Fruit fly (Drosophila melanogaster): Measurements from ENCODE around the gene CG31191.

Gene CG31191

DNA sequence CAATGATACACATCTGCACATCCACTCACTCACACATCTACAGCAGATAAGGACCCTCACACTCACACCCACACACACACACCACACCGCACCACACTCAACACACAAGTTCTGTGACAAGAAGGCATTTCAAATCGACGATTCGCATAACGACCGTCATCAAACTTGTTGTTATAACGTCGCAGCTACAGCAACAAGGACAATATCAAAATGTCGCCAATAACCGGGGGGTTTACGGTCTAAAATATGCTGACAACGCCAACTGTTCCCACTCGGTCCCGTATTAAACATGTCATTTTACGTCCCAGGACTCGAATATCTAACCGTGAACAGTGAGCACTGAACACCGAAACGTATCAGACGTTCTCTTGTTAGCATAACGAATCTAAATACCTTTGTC lies 39.6 kb upstream of the CG31191 start:
- TF ChIP-seq kay (GFP tag; ENCODE audit: borderline replicate concordance) (no peak), CG33017 (tag; optimal IDR thresholded peaks at IDR 0.05) (no peak), tj (GFP tag; optimal IDR thresholded peaks at IDR 0.05) (no peak), CG1620 (GFP tag; optimal IDR thresholded peaks at IDR 0.05) (no peak), CG7045 (GFP tag; optimal IDR thresholded peaks at IDR 0.05) (no peak), CG7101 (tag; optimal IDR thresholded peaks at IDR 0.05) (no peak), toe (GFP tag; optimal IDR thresholded peaks at IDR 0.05) (no peak), Hr96 (GFP tag; optimal IDR thresholded peaks at IDR 0.05) (no peak), bab1 (GFP tag; optimal IDR thresholded peaks at IDR 0.05) (no peak), Clk (GFP tag; optimal IDR thresholded peaks at IDR 0.05) (no peak), cic (GFP tag; optimal IDR thresholded peaks at IDR 0.05) (no peak), Mnt (GFP tag; optimal IDR thresholded peaks at IDR 0.05) (no peak)

DNA sequence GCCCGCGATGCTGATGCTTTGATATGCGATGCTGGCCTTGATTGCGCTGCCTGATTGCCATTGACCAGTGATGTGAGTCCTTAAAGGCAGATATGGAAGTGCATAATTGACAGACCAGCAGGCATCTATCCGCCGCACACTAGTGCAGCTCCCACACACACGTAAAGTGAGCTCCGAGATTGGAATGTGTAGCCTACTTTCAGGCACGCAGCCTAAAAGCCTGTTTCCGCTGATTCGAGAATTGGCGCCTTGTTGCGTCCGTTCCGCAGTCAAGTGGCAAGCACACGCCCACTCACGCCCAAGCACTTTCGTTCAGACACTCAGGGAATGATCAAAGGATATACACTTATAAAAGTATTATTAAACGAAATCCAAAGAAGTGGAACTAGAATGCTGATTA lies 38.8 kb upstream of the CG31191 start:
- TF ChIP-seq CG7101 (tag; optimal IDR thresholded peaks at IDR 0.05) (no peak), CG14711 (tag; optimal IDR thresholded peaks at IDR 0.05) (no peak), CG12768 (GFP tag; optimal IDR thresholded peaks at IDR 0.05) (no peak), CG33017 (tag; optimal IDR thresholded peaks at IDR 0.05) (no peak), CG11617 (GFP tag; optimal IDR thresholded peaks at IDR 0.05) (no peak), cic (GFP tag; optimal IDR thresholded peaks at IDR 0.05) (no peak), CG1620 (GFP tag; optimal IDR thresholded peaks at IDR 0.05) (no peak), Mnt (GFP tag; optimal IDR thresholded peaks at IDR 0.05) (no peak), pad (GFP tag; optimal IDR thresholded peaks at IDR 0.05) (no peak), Clk (GFP tag; optimal IDR thresholded peaks at IDR 0.05) (no peak), Crg-1 (GFP tag; optimal IDR thresholded peaks at IDR 0.05) (no peak), cnc (optimal IDR thresholded peaks at IDR 0.05) (no peak), CG5204 (GFP tag; optimal IDR thresholded peaks at IDR 0.05) (no peak), tj (GFP tag; optimal IDR thresholded peaks at IDR 0.05) (no peak), ovo (GFP tag; optimal IDR thresholded peaks at IDR 0.05) (no peak), bab1 (GFP tag; optimal IDR thresholded peaks at IDR 0.05) (no peak)

DNA sequence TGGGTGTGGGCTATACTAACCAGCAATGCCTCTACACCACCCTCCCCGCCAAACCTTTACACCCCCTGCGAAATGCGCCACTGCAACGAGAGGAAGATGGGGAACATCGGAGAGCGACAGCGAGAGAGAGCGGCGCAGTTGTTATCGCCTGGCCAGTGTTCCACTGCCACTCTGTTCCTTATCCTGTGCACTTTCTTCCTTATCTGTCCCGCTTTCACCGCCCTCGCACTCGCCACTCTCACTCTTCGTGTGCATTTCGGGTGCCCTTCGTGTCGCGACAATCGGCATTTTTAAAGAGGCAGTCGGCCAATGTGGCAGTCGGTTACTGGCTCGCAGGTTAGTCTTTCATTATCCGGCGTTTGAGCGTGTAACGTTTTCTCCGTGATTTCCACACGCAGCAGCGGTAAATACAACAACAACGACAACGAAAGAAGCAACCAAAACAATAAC lies 32.5 kb upstream of the CG31191 start, which contains the start of gene Calx:
Gene Calx, plus strand, starts transcription at position 338 of the 450 bp plus-strand sequence.
- peak; percentile 6 for TF ChIP-seq CG7101 (tag; optimal IDR thresholded peaks at IDR 0.05)
- TF ChIP-seq CG5204 (GFP tag; optimal IDR thresholded peaks at IDR 0.05): no peak
- no peak for TF ChIP-seq CG12768 (GFP tag; optimal IDR thresholded peaks at IDR 0.05)
- TF ChIP-seq cic (GFP tag; optimal IDR thresholded peaks at IDR 0.05): peak; percentile 78
- no peak for TF ChIP-seq tj (GFP tag; optimal IDR thresholded peaks at IDR 0.05)
- peak; percentile 38 for TF ChIP-seq Mnt (GFP tag; optimal IDR thresholded peaks at IDR 0.05)
- no peak for TF ChIP-seq CG33017 (tag; optimal IDR thresholded peaks at IDR 0.05)
- TF ChIP-seq pad (GFP tag; optimal IDR thresholded peaks at IDR 0.05): peak; percentile 41
- no peak for TF ChIP-seq CG14711 (tag; optimal IDR thresholded peaks at IDR 0.05)
- TF ChIP-seq ovo (GFP tag; optimal IDR thresholded peaks at IDR 0.05): no peak
- TF ChIP-seq CG1620 (GFP tag; optimal IDR thresholded peaks at IDR 0.05): no peak

DNA sequence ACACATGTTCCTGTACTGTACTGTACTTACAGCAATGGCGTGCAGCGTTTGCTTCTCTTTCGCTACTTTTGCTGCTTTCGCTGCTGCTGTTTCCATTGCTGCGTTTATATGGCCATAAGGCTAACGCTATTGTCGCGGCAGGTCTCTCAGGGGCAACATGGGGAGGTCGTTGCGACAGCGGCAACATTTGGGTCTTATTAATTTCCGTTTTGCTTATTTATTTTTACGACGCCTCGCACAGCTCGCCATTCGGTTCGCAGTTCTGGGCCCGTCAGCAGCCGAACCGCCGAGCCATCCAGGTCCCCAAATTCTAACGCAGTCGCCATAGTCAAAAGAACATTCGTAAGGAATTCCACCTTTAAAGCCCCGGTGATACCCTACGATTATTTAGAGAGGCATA lies 31.3 kb upstream of the CG31191 start:
- no peak for TF ChIP-seq bab1 (GFP tag; optimal IDR thresholded peaks at IDR 0.05)
- TF ChIP-seq cnc (optimal IDR thresholded peaks at IDR 0.05): no peak
- TF ChIP-seq Clk (GFP tag; optimal IDR thresholded peaks at IDR 0.05): no peak
- TF ChIP-seq CG1620 (GFP tag; optimal IDR thresholded peaks at IDR 0.05): no peak
- no peak for TF ChIP-seq CG12768 (GFP tag; optimal IDR thresholded peaks at IDR 0.05)
- no peak for TF ChIP-seq CG7101 (tag; optimal IDR thresholded peaks at IDR 0.05)
- no peak for TF ChIP-seq toe (GFP tag; optimal IDR thresholded peaks at IDR 0.05)
- no peak for TF ChIP-seq CG7045 (GFP tag; optimal IDR thresholded peaks at IDR 0.05)

dm6 chr3R:20962965-20963364 lies 17.6 kb upstream of the CG31191 start:
- no peak for TF ChIP-seq Clk (GFP tag; optimal IDR thresholded peaks at IDR 0.05)
- TF ChIP-seq cic (GFP tag; optimal IDR thresholded peaks at IDR 0.05): peak; percentile 87
- no peak for TF ChIP-seq CG33017 (tag; optimal IDR thresholded peaks at IDR 0.05)
- no peak for TF ChIP-seq CG7101 (tag; optimal IDR thresholded peaks at IDR 0.05)
- no peak for TF ChIP-seq Hr96 (GFP tag; optimal IDR thresholded peaks at IDR 0.05)
- no peak for TF ChIP-seq pad (GFP tag; optimal IDR thresholded peaks at IDR 0.05)
- no peak for TF ChIP-seq CG7045 (GFP tag; optimal IDR thresholded peaks at IDR 0.05)
- no peak for TF ChIP-seq cnc (optimal IDR thresholded peaks at IDR 0.05)
- peak; percentile 52 for TF ChIP-seq kay (GFP tag; ENCODE audit: borderline replicate concordance)
- TF ChIP-seq ovo (GFP tag; optimal IDR thresholded peaks at IDR 0.05): no peak
- no peak for TF ChIP-seq CG12768 (GFP tag; optimal IDR thresholded peaks at IDR 0.05)
- TF ChIP-seq CG5204 (GFP tag; optimal IDR thresholded peaks at IDR 0.05): no peak
- no peak for TF ChIP-seq tj (GFP tag; optimal IDR thresholded peaks at IDR 0.05)
- TF ChIP-seq Crg-1 (GFP tag; optimal IDR thresholded peaks at IDR 0.05): no peak
- TF ChIP-seq CG11617 (GFP tag; optimal IDR thresholded peaks at IDR 0.05): peak; percentile 12

- TF ChIP-seq CG7045 (GFP tag; optimal IDR thresholded peaks at IDR 0.05): no peak
- no peak for TF ChIP-seq ovo (GFP tag; optimal IDR thresholded peaks at IDR 0.05)
- no peak for TF ChIP-seq bab1 (GFP tag; optimal IDR thresholded peaks at IDR 0.05)
These were observed 16.7 kb upstream of the CG31191 start for dm6 chr3R:20961993-20962392.

DNA sequence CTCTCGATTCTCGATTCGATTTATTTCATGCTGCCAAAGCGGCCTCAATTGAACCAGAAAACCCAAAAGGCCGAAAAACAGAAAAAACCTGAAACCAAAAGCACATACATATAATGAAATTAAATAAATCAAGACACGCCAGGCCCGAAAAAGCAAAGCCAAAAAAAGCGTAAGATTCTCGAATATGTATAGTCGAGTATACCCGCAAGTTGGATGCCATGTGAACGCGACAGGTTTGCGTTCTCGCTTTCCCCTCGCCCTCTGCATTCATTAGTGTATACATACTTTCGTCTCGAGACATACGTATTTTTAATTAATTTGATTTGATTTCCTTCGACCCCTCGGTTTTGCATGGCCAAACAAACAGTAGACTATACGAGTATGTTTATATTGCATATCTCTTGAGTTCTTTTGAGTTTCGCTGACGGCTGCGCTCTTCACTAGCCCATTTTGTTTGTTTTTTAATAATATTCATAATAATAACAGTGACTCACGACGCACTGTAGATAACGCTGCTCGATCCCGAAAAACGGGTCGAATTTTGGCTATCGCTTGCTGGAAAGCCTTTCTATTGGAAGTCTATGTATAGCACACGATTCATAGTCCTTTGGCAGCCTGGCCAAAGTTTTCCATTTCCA lies 15.7 kb upstream of the CG31191 start:
- TF ChIP-seq tj (GFP tag; optimal IDR thresholded peaks at IDR 0.05): peak; percentile 75
- no peak for TF ChIP-seq toe (GFP tag; optimal IDR thresholded peaks at IDR 0.05)
- TF ChIP-seq CG12768 (GFP tag; optimal IDR thresholded peaks at IDR 0.05): peak; percentile 22
- peak; percentile 42 for TF ChIP-seq cic (GFP tag; optimal IDR thresholded peaks at IDR 0.05)
- TF ChIP-seq kay (GFP tag; ENCODE audit: borderline replicate concordance): peak; percentile 22
- TF ChIP-seq CG1620 (GFP tag; optimal IDR thresholded peaks at IDR 0.05): no peak
